Fruit fly (Drosophila melanogaster): ENCODE results near the gene Est-6.

Gene Est-6

DNA sequence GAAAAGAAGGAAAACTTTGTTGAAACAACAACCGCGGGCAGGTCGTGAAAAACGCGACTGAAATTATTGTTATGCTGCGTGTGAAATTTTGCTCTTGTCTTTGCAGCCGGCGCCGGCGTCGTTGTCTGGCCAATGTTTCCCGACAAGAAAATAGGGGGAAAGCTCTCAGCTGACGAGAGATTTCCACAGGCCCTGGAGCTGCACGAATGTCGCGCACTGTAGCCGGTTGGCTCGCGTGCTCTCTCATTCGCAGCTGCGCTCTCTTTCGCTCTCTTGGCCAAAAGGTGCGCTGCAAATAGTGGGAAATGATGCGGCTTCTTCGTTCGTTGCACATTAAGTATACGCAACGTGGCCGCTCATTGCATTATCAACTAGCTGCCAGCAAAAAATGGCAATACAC lies 24.9 kb upstream of the Est-6 start, which contains the start of gene CG9760 (continued):
- TF ChIP-seq Hr38 (GFP tag; optimal IDR thresholded peaks at IDR 0.05) (no peak), Hr4 (GFP tag; optimal IDR thresholded peaks at IDR 0.05) (no peak), CG15336 (GFP tag; IDR thresholded peaks at IDR 0.05) (no peak), CG7368 (GFP tag; optimal IDR thresholded peaks at IDR 0.05) (no peak), svp (GFP tag) (peak; percentile 6), Eip75B (GFP tag; optimal IDR thresholded peaks at IDR 0.05) (no peak), CG31627 (GFP tag; optimal IDR thresholded peaks at IDR 0.05) (no peak), Hr39 (GFP tag; optimal IDR thresholded peaks at IDR 0.05) (no peak), fkh (GFP tag; optimal IDR thresholded peaks at IDR 0.05) (no peak), Gug (GFP tag; IDR thresholded peaks at IDR 0.05) (no peak), CG34406 (GFP tag; optimal IDR thresholded peaks at IDR 0.05) (no peak), CG32006 (GFP tag; optimal IDR thresholded peaks at IDR 0.05) (peak; percentile 14), achi (GFP tag; optimal IDR thresholded peaks at IDR 0.05) (no peak), eg (GFP tag; IDR thresholded peaks at IDR 0.05) (peak; percentile 74)

DNA sequence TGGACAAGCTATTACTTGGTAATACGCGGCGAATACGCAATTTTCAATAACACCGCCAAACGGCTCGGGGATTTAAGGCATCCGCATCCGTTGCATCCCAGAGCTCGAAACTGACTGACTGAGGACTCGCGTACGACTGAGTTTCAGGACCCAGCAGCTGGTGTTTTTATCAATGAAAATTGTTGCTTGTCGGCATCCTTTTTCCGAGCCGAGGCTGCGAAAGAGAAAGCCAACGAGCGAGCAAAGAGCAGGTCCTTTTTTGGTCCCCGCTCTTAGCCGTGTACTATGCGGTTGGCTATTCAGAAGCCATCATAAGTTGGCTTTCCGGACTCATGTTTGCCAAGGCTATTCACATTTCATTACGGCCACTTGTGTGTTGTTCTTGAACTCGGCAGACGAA lies 13.2 kb upstream of the Est-6 start, which contains the start of gene Rh7:
Gene Rh7 (minus strand): TSS at position 101 of the 400 bp plus-strand sequence.
- TF ChIP-seq svp (GFP tag): peak; percentile 27
- TF ChIP-seq CG6792 (GFP tag; optimal IDR thresholded peaks at IDR 0.05): no peak

DNA sequence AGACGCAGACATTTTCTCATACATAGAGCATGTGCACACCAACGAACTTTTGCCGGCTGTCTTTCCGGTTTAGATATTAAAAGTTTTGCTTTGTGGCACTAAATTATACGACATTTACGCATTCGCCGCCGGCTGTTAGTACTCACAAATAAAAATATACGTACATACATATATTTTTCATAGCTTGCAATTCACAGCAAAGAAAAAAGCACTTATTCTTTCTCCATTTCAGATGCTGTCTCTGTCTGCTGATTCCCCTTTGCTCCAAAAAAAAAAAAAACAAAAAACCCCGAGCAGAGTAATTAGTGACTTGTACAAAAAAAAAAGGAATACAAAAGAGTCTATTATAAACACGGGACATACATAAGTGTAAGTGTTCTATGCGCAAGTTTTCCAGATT lies 11.3 kb upstream of the Est-6 start, which contains the start of gene CAH2:
Gene CAH2 (plus strand): TSS at position 301 of the 400 bp plus-strand sequence.
- TF ChIP-seq acj6 (GFP tag; optimal IDR thresholded peaks at IDR 0.05) (no peak), Hr38 (GFP tag; optimal IDR thresholded peaks at IDR 0.05) (no peak), salr (GFP tag; optimal IDR thresholded peaks at IDR 0.05) (no peak), Met (GFP tag; optimal IDR thresholded peaks at IDR 0.05) (no peak), CG9139 (GFP tag; optimal IDR thresholded peaks at IDR 0.05) (no peak), topi (GFP tag; optimal IDR thresholded peaks at IDR 0.05) (no peak), CG34406 (GFP tag; optimal IDR thresholded peaks at IDR 0.05) (no peak), CG8632 (GFP tag; optimal IDR thresholded peaks at IDR 0.05) (no peak), pdm3 (GFP tag; optimal IDR thresholded peaks at IDR 0.05) (no peak), dac (GFP tag; optimal IDR thresholded peaks at IDR 0.05) (no peak), fd85E (GFP tag; optimal IDR thresholded peaks at IDR 0.05) (no peak), CG15336 (GFP tag; IDR thresholded peaks at IDR 0.05) (no peak), OdsH (GFP tag; optimal IDR thresholded peaks at IDR 0.05) (no peak), esn (GFP tag; optimal IDR thresholded peaks at IDR 0.05) (no peak), CG6792 (GFP tag; optimal IDR thresholded peaks at IDR 0.05) (no peak), achi (GFP tag; optimal IDR thresholded peaks at IDR 0.05) (no peak), fd59A (GFP tag; optimal IDR thresholded peaks at IDR 0.05) (no peak), Sox102F (GFP tag; optimal IDR thresholded peaks at IDR 0.05) (no peak), ss (GFP tag; optimal IDR thresholded peaks at IDR 0.05) (no peak)

DNA sequence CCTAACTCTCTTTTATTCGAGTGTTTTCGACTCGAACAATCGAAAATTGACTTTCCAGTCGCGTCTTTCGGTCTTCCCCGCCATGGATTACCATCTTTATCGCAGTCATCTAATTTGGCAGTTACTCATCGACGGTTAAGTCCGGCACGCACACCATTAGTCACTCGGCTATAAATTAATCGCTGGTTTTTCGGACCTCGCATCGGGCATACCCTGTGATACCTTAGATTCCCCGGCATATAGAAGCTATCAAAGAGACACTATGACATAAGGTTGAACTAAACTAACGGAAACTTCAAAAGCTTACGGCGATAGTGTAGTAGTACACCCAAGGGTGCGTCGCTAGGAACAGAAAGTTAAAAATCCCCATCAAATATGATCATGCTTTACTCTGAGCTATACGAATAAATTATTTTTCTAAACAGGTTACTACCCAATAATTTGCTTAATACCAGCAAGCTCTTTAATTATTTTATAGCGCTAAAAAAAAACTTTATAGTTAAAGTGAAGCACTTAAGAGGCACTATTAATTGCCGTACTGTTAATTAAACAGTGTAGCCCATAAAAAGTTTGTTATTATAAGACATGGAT lies 9.7 kb upstream of the Est-6 start:
- no peak for TF ChIP-seq CG34406 (GFP tag; optimal IDR thresholded peaks at IDR 0.05)
- TF ChIP-seq CG32006 (GFP tag; optimal IDR thresholded peaks at IDR 0.05): no peak
- TF ChIP-seq Blimp-1 (GFP tag; optimal IDR thresholded peaks at IDR 0.05): no peak
- TF ChIP-seq acj6 (GFP tag; optimal IDR thresholded peaks at IDR 0.05): no peak
- TF ChIP-seq salr (GFP tag; optimal IDR thresholded peaks at IDR 0.05): no peak
- TF ChIP-seq Sox14 (GFP tag; optimal IDR thresholded peaks at IDR 0.05): no peak
- no peak for TF ChIP-seq CG7368 (GFP tag; optimal IDR thresholded peaks at IDR 0.05)
- no peak for TF ChIP-seq CG9139 (GFP tag; optimal IDR thresholded peaks at IDR 0.05)
- no peak for TF ChIP-seq CG31627 (GFP tag; optimal IDR thresholded peaks at IDR 0.05)
- no peak for TF ChIP-seq Smox (GFP tag; optimal IDR thresholded peaks at IDR 0.05)
- TF ChIP-seq CG11902 (GFP tag; optimal IDR thresholded peaks at IDR 0.05): no peak
- no peak for TF ChIP-seq CG15336 (GFP tag; IDR thresholded peaks at IDR 0.05)
- TF ChIP-seq CG8119 (GFP tag; IDR thresholded peaks at IDR 0.05): no peak
- no peak for TF ChIP-seq CG10631 (GFP tag; optimal IDR thresholded peaks at IDR 0.05)
- TF ChIP-seq ss (GFP tag; optimal IDR thresholded peaks at IDR 0.05): no peak
- TF ChIP-seq CG8632 (GFP tag; optimal IDR thresholded peaks at IDR 0.05): no peak
